Worm (Caenorhabditis elegans) whole organism, L4 larva: ENCODE results near the gene otpl-3.

ENCODE experiments used
- F26F4.8 ChIP-seq: fragments of 200-800 bp; sonication (Bioruptor generic); conservative IDR thresholded peaks from 2 replicates; pipeline ENCODE4 v1.3.6; 2022; ENCODE audit warnings: missing genetic modification characterization, missing compliant biosample characterization
- F44E2.7 ChIP-seq: fragments of 200-800 bp; sonication (Bioruptor generic); IDR thresholded peaks from 2 replicates; pipeline ENCODE4 v2.1.2; 2022; ENCODE audit warnings: missing genetic modification characterization, missing compliant biosample characterization
- R02D3.7 ChIP-seq: fragments of 150-350 bp; sonication (generic microtip); optimal IDR thresholded peaks from 3 replicates; lab custom pipeline; 2014; ENCODE audit warnings: missing biosample characterization, missing genetic modification characterization
- Y48G9A.11 ChIP-seq: fragments of 200-800 bp; sonication (Bioruptor generic); IDR thresholded peaks from 2 replicates; pipeline ENCODE4 v1.3.6; 2022; ENCODE audit warnings: missing genetic modification reagents, missing genetic modification characterization, missing compliant biosample characterization
- aha-1 ChIP-seq: fragments of 150-350 bp; peaks from one replicate; lab custom pipeline; 2014; ENCODE audit warnings: missing biosample characterization, missing genetic modification characterization
- ama-1 ChIP-seq: fragments of 150-350 bp; optimal IDR thresholded peaks from 2 replicates; lab custom pipeline; 2014; ENCODE audit warnings: inconsistent platforms, mixed read lengths
- ceh-28 ChIP-seq: fragments of 150-350 bp; optimal IDR thresholded peaks from 2 replicates; lab custom pipeline; 2014; ENCODE audit warnings: missing biosample characterization, missing genetic modification reagents, missing genetic modification characterization
- ceh-82 ChIP-seq: sonication (generic microtip); optimal IDR thresholded peaks from 2 replicates; lab custom pipeline; 2017; ENCODE audit warnings: missing biosample characterization, missing genetic modification characterization
- ctbp-1 ChIP-seq: fragments of 200-800 bp; sonication (Bioruptor generic); IDR thresholded peaks from 2 replicates; pipeline ENCODE4 v1.3.6; 2022; ENCODE audit warnings: missing genetic modification reagents, missing genetic modification characterization, missing compliant biosample characterization
- daf-16 ChIP-seq, 3 experiments: sonication (generic microtip); optimal IDR thresholded peaks; 2 replicates each; lab custom pipeline; 2016 to 2017; ENCODE audit warnings: missing genetic modification characterization in 3 of 3, missing genetic modification reagents in 3 of 3, mild to moderate bottlenecking in 2 of 3, missing compliant biosample characterization in 2 of 3, missing biosample characterization in 1 of 3, moderate library complexity in 1 of 3
- dmd-6 ChIP-seq: fragments of 200-800 bp; sonication (Bioruptor generic); IDR thresholded peaks from 2 replicates; pipeline ENCODE4 v1.3.6; 2022; ENCODE audit warnings: missing genetic modification reagents, missing genetic modification characterization, missing compliant biosample characterization
- dpl-1 ChIP-seq: fragments of 150-350 bp; optimal IDR thresholded peaks from 2 replicates; lab custom pipeline; 2014; ENCODE audit warnings: missing biosample characterization, missing genetic modification reagents, missing genetic modification characterization
- dve-1 ChIP-seq: sonication (generic microtip); optimal IDR thresholded peaks from 2 replicates; lab custom pipeline; 2017; ENCODE audit warnings: antibody characterized with exemption, mild to moderate bottlenecking, missing genetic modification characterization, missing compliant biosample characterization; ENCODE audit not compliant: insufficient read depth
- egl-43 ChIP-seq: fragments of 200-800 bp; sonication (Bioruptor generic); IDR thresholded peaks from 2 replicates; pipeline ENCODE4 v1.3.6; 2022; ENCODE audit warnings: missing genetic modification reagents, missing genetic modification characterization, missing compliant biosample characterization
- hlh-11 ChIP-seq: fragments of 200-800 bp; sonication (Bioruptor generic); optimal IDR thresholded peaks from 2 replicates; lab custom pipeline; 2018; ENCODE audit warnings: mild to moderate bottlenecking, missing genetic modification characterization, missing compliant biosample characterization
- hmg-1.1 ChIP-seq: fragments of 200-800 bp; sonication (Bioruptor generic); IDR thresholded peaks from 2 replicates; pipeline ENCODE4 v1.3.6; 2022; ENCODE audit warnings: missing genetic modification reagents, missing genetic modification characterization, missing compliant biosample characterization
- lin-15B ChIP-seq: fragments of 150-350 bp; sonication (generic microtip); optimal IDR thresholded peaks from 3 replicates; lab custom pipeline; 2014; ENCODE audit warnings: missing biosample characterization, missing genetic modification characterization
- lsy-2 ChIP-seq, 2 experiments: fragments of 150-350 bp in 1 of 2; sonication (generic microtip) in 1 of 2; optimal IDR thresholded peaks; 2 replicates each; lab custom pipeline; 2014 to 2017; ENCODE audit warnings: missing biosample characterization in 2 of 2, missing genetic modification characterization in 2 of 2
- mdl-1 ChIP-seq, 2 experiments: fragments of 150-350 bp in 1 of 2; sonication (generic microtip) in 1 of 2; optimal IDR thresholded peaks; 2 replicates each; lab custom pipeline; 2014 to 2017; ENCODE audit warnings: missing biosample characterization in 2 of 2, missing genetic modification characterization in 2 of 2
- mep-1 ChIP-seq: fragments of 150-350 bp; sonication (generic microtip); optimal IDR thresholded peaks from 3 replicates; lab custom pipeline; 2014; ENCODE audit warnings: missing biosample characterization, missing genetic modification characterization
- mes-2 ChIP-seq: sonication (generic microtip); optimal IDR thresholded peaks from 2 replicates; lab custom pipeline; 2016; ENCODE audit warnings: missing genotype, mild to moderate bottlenecking, missing genetic modification characterization, missing compliant biosample characterization; ENCODE audit not compliant: poor library complexity, severe bottlenecking
- mxl-3 ChIP-seq: fragments of 200-800 bp; sonication (Bioruptor generic); optimal IDR thresholded peaks from 2 replicates; lab custom pipeline; 2018; ENCODE audit warnings: mild to moderate bottlenecking, missing genetic modification characterization, missing compliant biosample characterization
- nhr-10 ChIP-seq: fragments of 150-350 bp; optimal IDR thresholded peaks from 2 replicates; lab custom pipeline; 2014; ENCODE audit warnings: missing biosample characterization, missing genetic modification characterization
- nhr-102 ChIP-seq: sonication (generic microtip); optimal IDR thresholded peaks from 2 replicates; lab custom pipeline; 2016; ENCODE audit warnings: mild to moderate bottlenecking, missing genetic modification characterization, moderate library complexity, missing compliant biosample characterization
- nhr-237 ChIP-seq: sonication (generic microtip); optimal IDR thresholded peaks from 2 replicates; lab custom pipeline; 2017; ENCODE audit warnings: missing biosample characterization, missing genetic modification characterization
- nhr-28 ChIP-seq: fragments of 150-350 bp; optimal IDR thresholded peaks from 2 replicates; lab custom pipeline; 2014; ENCODE audit warnings: missing biosample characterization, missing genetic modification characterization
- nhr-41 ChIP-seq: fragments of 200-800 bp; sonication (Bioruptor generic); IDR thresholded peaks from 2 replicates; pipeline ENCODE4 v1.3.6; 2022; ENCODE audit warnings: missing genetic modification reagents, missing genetic modification characterization, missing compliant biosample characterization
- nhr-77 ChIP-seq: fragments of 150-350 bp; optimal IDR thresholded peaks from 2 replicates; lab custom pipeline; 2014; ENCODE audit warnings: missing biosample characterization, missing genetic modification characterization
- pqm-1 ChIP-seq: sonication (generic microtip); optimal IDR thresholded peaks from 2 replicates; lab custom pipeline; 2017; ENCODE audit warnings: missing biosample characterization, missing genetic modification characterization
- rbr-2 ChIP-seq: sonication (generic microtip); optimal IDR thresholded peaks from 2 replicates; lab custom pipeline; 2016; ENCODE audit warnings: missing genotype, missing genetic modification characterization, missing compliant biosample characterization
- sdz-12 ChIP-seq: fragments of 200-800 bp; sonication (Bioruptor generic); optimal IDR thresholded peaks from 2 replicates; lab custom pipeline; 2018; ENCODE audit warnings: mild to moderate bottlenecking, missing genetic modification characterization, missing compliant biosample characterization
- snpc-1.2 ChIP-seq: fragments of 200-800 bp; sonication (Bioruptor generic); IDR thresholded peaks from 2 replicates; pipeline ENCODE4 v1.3.6; 2022; ENCODE audit warnings: missing genetic modification reagents, missing genetic modification characterization, missing compliant biosample characterization
- spr-1 ChIP-seq: sonication (generic microtip); optimal IDR thresholded peaks from 2 replicates; lab custom pipeline; 2016; ENCODE audit warnings: mild to moderate bottlenecking, missing genetic modification characterization, missing compliant biosample characterization
- spr-3 ChIP-seq: fragments of 200-800 bp; sonication (Bioruptor generic); optimal IDR thresholded peaks from 2 replicates; lab custom pipeline; 2018; ENCODE audit warnings: mild to moderate bottlenecking, missing genetic modification characterization, missing compliant biosample characterization
- unc-130 ChIP-seq: sonication (generic microtip); optimal IDR thresholded peaks from 2 replicates; lab custom pipeline; 2016; ENCODE audit warnings: missing genetic modification reagents, missing genetic modification characterization, missing compliant biosample characterization
- unc-39 ChIP-seq: sonication (generic microtip); optimal IDR thresholded peaks from 2 replicates; lab custom pipeline; 2017; ENCODE audit warnings: missing biosample characterization, missing genetic modification characterization
- zag-1 ChIP-seq: fragments of 150-350 bp; optimal IDR thresholded peaks from 2 replicates; lab custom pipeline; 2014; ENCODE audit warnings: missing biosample characterization, missing genetic modification characterization
- zfp-2 ChIP-seq: sonication (generic microtip); optimal IDR thresholded peaks from 2 replicates; lab custom pipeline; 2016; ENCODE audit warnings: mild to moderate bottlenecking, missing genetic modification characterization, missing compliant biosample characterization
- zfp-3 ChIP-seq: fragments of 200-800 bp; sonication (Bioruptor generic); conservative IDR thresholded peaks from 2 replicates; pipeline ENCODE4 v1.3.6; 2022; ENCODE audit warnings: missing genetic modification reagents, missing genetic modification characterization, missing compliant biosample characterization

Gene otpl-3

DNA sequence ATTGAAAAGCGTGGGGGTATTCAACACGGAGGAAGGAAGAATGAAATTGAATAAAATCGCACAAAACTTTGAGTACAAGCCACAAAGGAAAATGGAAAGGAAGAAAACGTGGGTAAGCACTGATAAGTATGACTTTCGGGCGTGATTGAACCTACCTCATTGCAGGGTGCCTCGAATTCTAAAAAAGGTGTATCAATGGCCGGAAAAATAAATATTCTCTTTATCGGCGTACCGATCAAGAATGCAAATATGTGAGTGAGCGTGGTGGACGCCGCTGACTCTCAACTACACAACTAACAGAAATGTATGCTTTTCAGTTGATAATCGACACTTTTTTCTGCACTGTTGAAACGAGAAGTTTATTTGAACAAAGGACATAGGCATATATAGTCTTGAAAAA lies at the start of gene otpl-3:
TSS of gene otpl-3 (minus strand) at position 304 of the 400 bp plus-strand sequence.
- TF ChIP-seq ceh-82 (no peak), rbr-2 (tag; lab: Kevin White, UChicago) (no peak), F26F4.8 (GFP tag; lab: Robert Waterston, UW) (no peak), pqm-1 (tag; lab: Kevin White, UChicago) (peak; percentile 75), spr-1 (tag; lab: Kevin White, UChicago) (no peak), mes-2 (tag; lab: Kevin White, UChicago) (no peak), mxl-3 (GFP tag; lab: Kevin White, UChicago) (peak; percentile 20), lsy-2 (tag; optimal IDR thresholded peaks at IDR 0.05; lab: Kevin White, UChicago) (no peak), zfp-2 (tag; lab: Kevin White, UChicago) (no peak), daf-16 (GFP tag; optimal IDR thresholded peaks at IDR 0.05; lab: Kevin White, UChicago) (no peak), daf-16 (tag; optimal IDR thresholded peaks at IDR 0.05; lab: Kevin White, UChicago) (peak; percentile 24), aha-1 (tag; lab: Kevin White, UChicago) (peak; percentile 76), egl-43 (GFP tag; lab: Robert Waterston, UW) (no peak), nhr-77 (tag; lab: Kevin White, UChicago) (no peak), lin-15B (tag; lab: Kevin White, UChicago) (no peak), ctbp-1 (GFP tag; lab: Robert Waterston, UW) (no peak), unc-130 (no peak), hlh-11 (tag; lab: Kevin White, UChicago) (peak; percentile 47), zfp-3 (GFP tag; lab: Robert Waterston, UW) (no peak), dve-1 (tag; lab: Kevin White, UChicago) (peak; percentile 5), ceh-28 (tag; lab: Kevin White, UChicago) (no peak), F44E2.7 (GFP tag; lab: Robert Waterston, UW) (no peak), nhr-41 (GFP tag; lab: Robert Waterston, UW) (no peak), sdz-12 (GFP tag; lab: Kevin White, UChicago) (no peak), nhr-28 (peak; percentile 54), nhr-10 (tag; lab: Kevin White, UChicago) (no peak), nhr-237 (tag; lab: Kevin White, UChicago) (no peak), nhr-102 (no peak), dmd-6 (GFP tag; lab: Robert Waterston, UW) (peak; percentile 34; the same call in 1 of the 2 replicates), spr-3 (no peak), dpl-1 (GFP tag; lab: Kevin White, UChicago) (no peak), snpc-1.2 (GFP tag; lab: Robert Waterston, UW) (no peak), R02D3.7 (no peak), ama-1 (lab: Kevin White, UChicago) (no peak), Y48G9A.11 (GFP tag; lab: Robert Waterston, UW) (no peak)
- TF ChIP-seq, all 104 proteins: peak for 8

DNA sequence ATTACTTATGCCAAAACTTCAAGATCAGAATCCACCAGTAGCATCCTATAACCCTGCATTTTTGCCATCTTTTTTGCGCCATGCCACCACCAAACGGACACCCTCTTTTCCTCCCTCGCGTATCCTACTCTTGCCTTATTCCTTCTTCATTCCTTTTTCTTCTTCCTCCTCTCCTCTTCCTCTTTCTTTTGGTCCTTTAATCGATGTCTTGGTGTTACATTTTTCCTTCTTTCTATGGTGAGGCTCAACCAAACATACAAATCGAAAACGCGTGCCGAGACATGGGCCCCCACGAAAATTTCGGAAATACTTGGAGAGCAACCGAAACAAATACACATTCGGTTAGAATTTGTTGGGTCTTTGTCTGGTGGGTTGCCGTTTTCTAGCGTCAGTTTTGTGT lies 46.7 kb upstream of the otpl-3 start:
- TF ChIP-seq zag-1 (tag; lab: Kevin White, UChicago) (no peak), rbr-2 (tag; lab: Kevin White, UChicago) (peak; percentile 32), dpl-1 (GFP tag; lab: Kevin White, UChicago) (no peak), unc-39 (tag; lab: Kevin White, UChicago) (no peak), mdl-1 (tag; optimal IDR thresholded peaks at IDR 0.05; lab: Kevin White, UChicago) (peak in 1 of 2 experiments; percentile 38), mep-1 (tag; lab: Kevin White, UChicago) (peak; percentile 31), ceh-82 (no peak), hmg-1.1 (GFP tag; lab: Robert Waterston, UW) (0 out of 2 replicates have a peak, but pooled peaks have one; percentile 25), ama-1 (lab: Kevin White, UChicago) (no peak)
